Worm (Caenorhabditis elegans) whole organism, late embryonic: ENCODE results near the gene F53F4.2.

Source experiments
- ama-1 ChIP-seq: fragments of 150-350 bp; optimal IDR thresholded peaks from 2 replicates; lab custom pipeline; 2014
- ceh-19 ChIP-seq: fragments of 200-800 bp; sonication (Bioruptor generic); optimal IDR thresholded peaks from 2 replicates; lab custom pipeline; 2018; ENCODE audit warnings: mild to moderate bottlenecking, missing genetic modification characterization, missing compliant biosample characterization
- pha-4 ChIP-seq: fragments of 150-350 bp; optimal IDR thresholded peaks from 2 replicates; lab custom pipeline; 2018; ENCODE audit warnings: missing biosample characterization, missing genetic modification reagents, missing genetic modification characterization
- rnt-1 ChIP-seq: sonication (generic microtip); optimal IDR thresholded peaks from 2 replicates; lab custom pipeline; 2016; ENCODE audit warnings: missing genetic modification characterization, missing compliant biosample characterization
- sdc-2 ChIP-seq: sonication (generic microtip); optimal IDR thresholded peaks from 2 replicates; lab custom pipeline; 2016; ENCODE audit warnings: missing genotype, missing genetic modification characterization, missing compliant biosample characterization

ce11 chrV:13609806-13610205, 20.4 kb upstream of the F53F4.2 start:
- TF ChIP-seq sdc-2 (tag; lab: Kevin White, UChicago) (no peak), ama-1 (lab: Kevin White, UChicago) (no peak), pha-4 (tag; lab: Kevin White, UChicago) (no peak), ceh-19 (GFP tag; lab: Kevin White, UChicago) (no peak), rnt-1 (tag; lab: Kevin White, UChicago) (no peak)
